Worm (Caenorhabditis elegans): ENCODE results near the gene Y73C8B.3.

DNA sequence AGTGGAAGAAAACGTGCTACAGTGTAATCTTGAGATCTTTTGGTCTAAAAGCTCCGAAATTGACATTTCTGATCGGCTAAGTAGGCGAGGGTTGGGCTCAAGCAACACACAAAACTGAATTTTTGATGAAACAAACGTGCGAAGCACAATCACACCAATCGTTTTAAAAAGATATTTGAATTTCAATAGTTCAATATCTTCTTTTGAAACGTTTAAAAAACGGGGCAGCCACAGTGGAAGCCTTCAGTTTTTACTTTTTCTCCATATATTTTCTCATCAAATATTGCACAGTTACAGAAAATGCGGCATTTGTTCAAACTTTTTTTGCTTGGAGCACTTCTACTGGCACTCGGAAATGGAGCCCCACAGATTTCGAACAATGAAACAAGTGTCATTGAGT, 26.8 kb downstream of the Y73C8B.3 start, which contains the start of gene C36C5.4:
- TF ChIP-seq W03F9.2 (tag; optimal IDR thresholded peaks at IDR 0.05) (no peak), dao-5 (tag; optimal IDR thresholded peaks at IDR 0.05) (no peak), him-1 (tag; optimal IDR thresholded peaks at IDR 0.05) (no peak)

All from whole organism, L4/young adult.